Worm (Caenorhabditis elegans) whole organism, L3 larva: ENCODE data around the gene swan-1.

Experiments
- fkh-10 ChIP-seq: sonication (generic microtip); optimal IDR thresholded peaks from 2 replicates; lab custom pipeline; 2017; ENCODE audit warnings: missing biosample characterization, missing genetic modification reagents, missing genetic modification characterization
- nhr-237 ChIP-seq: fragments of 150-350 bp; optimal IDR thresholded peaks from 2 replicates; lab custom pipeline; 2014; ENCODE audit warnings: missing biosample characterization, missing genetic modification characterization
- skn-1 ChIP-seq: fragments of 150-350 bp; optimal IDR thresholded peaks from 2 replicates; lab custom pipeline; 2014; ENCODE audit warnings: missing biosample characterization, missing genetic modification characterization
- unc-62 ChIP-seq: fragments of 150-350 bp; sonication (generic microtip); optimal IDR thresholded peaks from 4 replicates; lab custom pipeline; 2014; ENCODE audit warnings: missing biosample characterization, missing genetic modification reagents, missing genetic modification characterization

- TF ChIP-seq nhr-237 (tag; lab: Kevin White, UChicago) (no peak), skn-1 (tag; lab: Kevin White, UChicago) (no peak), unc-62 (GFP tag; lab: Kevin White, UChicago) (no peak), fkh-10 (GFP tag; lab: Kevin White, UChicago) (no peak)
These were observed 49.7 kb downstream of the swan-1 start for ce11 chrV:13757349-13757748.
